Worm (Caenorhabditis elegans) whole organism, early embryonic: Measurements from ENCODE around the gene C01G6.4.
A peak's percentile ranks its signal among the peaks of the same experiment; 100 is the strongest.

Experiments
- B0310.2 ChIP-seq: sonication (generic microtip); optimal IDR thresholded peaks from 2 replicates; lab custom pipeline; 2016; ENCODE audit warnings: mild to moderate bottlenecking, missing genetic modification characterization, missing compliant biosample characterization
- F13C5.2 ChIP-seq: sonication (generic microtip); optimal IDR thresholded peaks from 2 replicates; lab custom pipeline; 2017; ENCODE audit warnings: mild to moderate bottlenecking, missing genetic modification characterization, inconsistent platforms, missing compliant biosample characterization
- aly-1 ChIP-seq: sonication (generic microtip); optimal IDR thresholded peaks from 2 replicates; lab custom pipeline; 2016; ENCODE audit warnings: missing genetic modification characterization, missing compliant biosample characterization
- ama-1 ChIP-seq: fragments of 150-350 bp; optimal IDR thresholded peaks from 2 replicates; lab custom pipeline; 2014
- ceh-13 ChIP-seq: fragments of 200-800 bp; sonication (Bioruptor generic); optimal IDR thresholded peaks from 2 replicates; lab custom pipeline; 2018; ENCODE audit warnings: mild to moderate bottlenecking, missing genetic modification characterization, missing compliant biosample characterization
- ceh-36 ChIP-seq: sonication (generic microtip); optimal IDR thresholded peaks from 2 replicates; lab custom pipeline; 2016; ENCODE audit warnings: missing genetic modification characterization, inconsistent platforms, missing compliant biosample characterization
- ets-7 ChIP-seq: sonication (generic microtip); optimal IDR thresholded peaks from 2 replicates; lab custom pipeline; 2016; ENCODE audit warnings: missing genotype, missing genetic modification characterization, missing compliant biosample characterization
- flt-1 ChIP-seq: fragments of 200-800 bp; sonication (Bioruptor generic); IDR thresholded peaks from 2 replicates; pipeline ENCODE4 v1.3.6; 2022; ENCODE audit warnings: missing genetic modification characterization, missing compliant biosample characterization
- hmbx-1 ChIP-seq: sonication (generic microtip); optimal IDR thresholded peaks from 2 replicates; lab custom pipeline; 2016; ENCODE audit warnings: mild to moderate bottlenecking, missing genetic modification characterization, missing compliant biosample characterization
- hmg-4 ChIP-seq: fragments of 200-800 bp; sonication (Bioruptor generic); optimal IDR thresholded peaks from 2 replicates; lab custom pipeline; 2018; ENCODE audit warnings: mild to moderate bottlenecking, missing genetic modification characterization, missing compliant biosample characterization
- hnd-1 ChIP-seq: sonication (generic microtip); optimal IDR thresholded peaks from 2 replicates; lab custom pipeline; 2016; ENCODE audit warnings: missing genetic modification characterization, missing compliant biosample characterization
- pes-1 ChIP-seq: fragments of 200-800 bp; sonication (Bioruptor generic); IDR thresholded peaks from 2 replicates; pipeline ENCODE4 v1.3.6; 2022; ENCODE audit warnings: missing genetic modification reagents, missing genetic modification characterization, missing compliant biosample characterization
- scrt-1 ChIP-seq: fragments of 200-800 bp; sonication (Bioruptor generic); IDR thresholded peaks from 2 replicates; pipeline ENCODE4 v1.3.6; 2022; ENCODE audit warnings: missing genetic modification characterization, missing compliant biosample characterization
- sea-1 ChIP-seq: fragments of 200-800 bp; sonication (Bioruptor generic); conservative IDR thresholded peaks from 2 replicates; pipeline ENCODE4 v1.3.6; 2022; ENCODE audit warnings: missing genetic modification characterization, missing compliant biosample characterization
- tbx-11 ChIP-seq: fragments of 200-800 bp; sonication (Bioruptor generic); IDR thresholded peaks from 2 replicates; pipeline ENCODE4 v1.3.6; 2022; ENCODE audit warnings: missing genetic modification characterization, missing compliant biosample characterization
- tbx-37 ChIP-seq: fragments of 200-800 bp; sonication (Bioruptor generic); conservative IDR thresholded peaks from 2 replicates; pipeline ENCODE4 v1.3.6; 2022; ENCODE audit warnings: missing genetic modification reagents, missing genetic modification characterization, missing compliant biosample characterization
- tra-4 ChIP-seq: sonication (generic microtip); optimal IDR thresholded peaks from 2 replicates; lab custom pipeline; 2017; ENCODE audit warnings: missing genetic modification characterization, missing compliant biosample characterization

Gene C01G6.4

DNA sequence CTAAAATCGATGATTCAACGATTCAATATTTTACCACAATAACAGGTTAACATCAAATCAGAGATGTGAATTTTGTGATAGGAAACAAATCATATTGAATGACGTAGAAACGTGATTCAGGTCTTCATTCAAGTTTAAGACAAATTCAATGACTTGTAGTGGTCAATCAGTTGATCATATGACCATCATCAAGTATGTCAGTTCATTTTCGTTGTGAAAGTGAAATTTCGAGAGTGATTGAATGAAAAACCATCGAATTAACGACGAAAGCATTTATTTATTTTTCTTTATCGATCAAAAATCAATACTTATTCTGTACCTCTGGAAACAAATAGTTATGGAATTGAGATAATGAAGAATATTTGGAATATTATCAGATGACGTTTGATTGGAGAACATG, 21.3 kb downstream of the C01G6.4 start:
- no peak for TF ChIP-seq sea-1 (GFP tag; lab: Robert Waterston, UW)
- no peak for TF ChIP-seq tbx-37 (GFP tag; lab: Robert Waterston, UW)
- no peak for TF ChIP-seq aly-1 (tag; lab: Kevin White, UChicago)
- no peak for TF ChIP-seq ceh-36 (tag; lab: Kevin White, UChicago)
- TF ChIP-seq scrt-1 (GFP tag; lab: Robert Waterston, UW): no peak
- no peak for TF ChIP-seq hnd-1 (tag; lab: Kevin White, UChicago)
- TF ChIP-seq B0310.2: no peak
- TF ChIP-seq hmg-4: no peak
- no peak for TF ChIP-seq ceh-13

DNA sequence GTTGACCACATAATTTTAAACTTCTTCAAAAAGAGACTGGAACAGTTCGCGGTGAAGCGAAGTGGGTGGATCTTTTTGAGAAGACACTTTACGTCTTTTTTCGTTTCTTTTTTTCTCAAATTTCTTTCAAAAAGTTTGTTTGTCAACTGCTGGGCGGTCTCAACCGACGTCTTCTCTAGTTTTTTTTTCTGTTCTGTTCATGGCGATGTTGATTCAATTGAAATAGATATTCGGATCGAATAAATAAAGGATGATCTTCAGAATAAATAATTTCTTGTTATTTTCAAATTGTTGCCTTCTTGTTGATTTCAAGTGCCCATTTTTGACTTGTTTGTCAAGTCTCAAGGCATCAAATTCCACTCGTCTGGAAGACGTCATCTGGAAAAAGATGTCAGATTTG, 22.4 kb downstream of the C01G6.4 start, which contains the start of gene T26C5.4:
Gene T26C5.4 (minus strand): TSS at position 101 of the 400 bp plus-strand sequence.
- no peak for TF ChIP-seq F13C5.2 (tag; lab: Kevin White, UChicago)
- no peak for TF ChIP-seq tra-4
- TF ChIP-seq B0310.2: no peak
- no peak for TF ChIP-seq hmbx-1 (tag; lab: Kevin White, UChicago)
- no peak for TF ChIP-seq hnd-1 (tag; lab: Kevin White, UChicago)
- TF ChIP-seq scrt-1 (GFP tag; lab: Robert Waterston, UW): no peak
- TF ChIP-seq tbx-11 (GFP tag; lab: Robert Waterston, UW): no peak
- TF ChIP-seq hmg-4: no peak
- no peak for TF ChIP-seq aly-1 (tag; lab: Kevin White, UChicago)
- no peak for TF ChIP-seq ama-1 (lab: Kevin White, UChicago)
- no peak for TF ChIP-seq tbx-37 (GFP tag; lab: Robert Waterston, UW)
- TF ChIP-seq ceh-36 (tag; lab: Kevin White, UChicago): no peak
- TF ChIP-seq ceh-13: no peak

DNA sequence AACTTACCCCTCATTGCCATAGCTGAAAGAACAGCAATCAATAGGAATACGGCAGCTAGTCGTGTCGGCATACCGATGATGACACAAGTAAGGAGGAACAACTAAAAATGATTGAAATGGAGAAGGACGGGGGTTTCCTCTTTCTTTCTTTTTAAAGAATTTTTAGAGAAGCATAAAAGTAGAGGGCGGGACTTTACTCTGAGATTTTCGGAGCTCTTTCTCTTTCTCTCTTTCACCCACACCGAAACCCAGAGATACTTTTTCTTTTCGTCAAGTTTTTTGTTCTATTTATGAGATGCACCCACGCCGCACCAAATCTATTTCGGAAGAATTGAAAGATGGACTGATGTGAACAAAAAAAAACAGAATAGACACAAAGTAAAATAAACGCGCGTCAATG, 26.2 kb downstream of the C01G6.4 start, which contains the start of gene T26C5.5:
Gene T26C5.5 (minus strand): TSS at position 101 of the 400 bp plus-strand sequence.
- TF ChIP-seq hmg-4: no peak
- TF ChIP-seq hmbx-1 (tag; lab: Kevin White, UChicago): no peak
- TF ChIP-seq hnd-1 (tag; lab: Kevin White, UChicago): no peak
- TF ChIP-seq tra-4: no peak
- TF ChIP-seq aly-1 (tag; lab: Kevin White, UChicago): no peak
- no peak for TF ChIP-seq F13C5.2 (tag; lab: Kevin White, UChicago)
- TF ChIP-seq pes-1 (GFP tag; lab: Robert Waterston, UW): no peak
- TF ChIP-seq ets-7 (tag; lab: Kevin White, UChicago): no peak
- TF ChIP-seq tbx-37 (GFP tag; lab: Robert Waterston, UW): no peak
- TF ChIP-seq ama-1 (lab: Kevin White, UChicago): no peak
- TF ChIP-seq tbx-11 (GFP tag; lab: Robert Waterston, UW): no peak

DNA sequence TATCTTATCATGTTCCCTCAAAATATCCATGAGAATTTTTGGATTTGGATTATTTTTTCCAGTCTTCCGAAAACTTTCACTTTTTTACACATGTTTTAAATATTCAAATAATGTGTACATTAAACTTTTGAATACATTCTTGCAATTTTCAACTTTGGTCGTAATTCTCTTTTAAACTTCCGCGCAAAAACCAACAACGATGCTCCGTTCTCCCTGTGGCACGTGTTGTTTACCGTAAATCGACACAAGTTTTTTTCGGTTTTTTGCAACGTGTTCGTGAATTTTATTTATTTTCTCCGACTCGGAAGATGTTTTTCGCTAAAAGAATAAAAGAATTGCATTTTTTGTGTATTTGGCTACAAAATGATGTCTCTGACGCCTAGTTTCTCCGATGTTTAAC, 30.0 kb downstream of the C01G6.4 start:
- no peak for TF ChIP-seq hnd-1 (tag; lab: Kevin White, UChicago)
- peak; percentile 23 for TF ChIP-seq F13C5.2 (tag; lab: Kevin White, UChicago)

DNA sequence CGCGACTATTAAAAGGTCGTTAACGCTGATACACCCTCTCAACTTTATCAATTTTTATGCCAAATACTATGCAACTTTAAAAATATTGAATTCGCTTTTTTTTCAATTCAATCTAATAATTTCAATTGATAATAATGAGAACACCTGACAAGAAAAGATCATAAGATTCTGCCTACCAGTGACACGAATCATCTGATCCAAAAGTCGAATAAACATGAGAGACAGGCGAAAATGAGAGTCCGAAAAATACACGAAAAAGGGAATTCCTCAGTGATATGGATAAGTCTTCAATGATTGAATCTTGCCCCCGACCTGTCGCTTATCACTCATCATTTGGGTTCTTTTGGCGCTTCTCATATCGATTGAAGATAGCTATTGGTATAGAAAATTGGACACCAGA, 31.2 kb downstream of the C01G6.4 start:
- no peak for TF ChIP-seq B0310.2
- TF ChIP-seq pes-1 (GFP tag; lab: Robert Waterston, UW): no peak
- no peak for TF ChIP-seq ama-1 (lab: Kevin White, UChicago)
- TF ChIP-seq tbx-11 (GFP tag; lab: Robert Waterston, UW): no peak
- no peak for TF ChIP-seq hmbx-1 (tag; lab: Kevin White, UChicago)
- TF ChIP-seq scrt-1 (GFP tag; lab: Robert Waterston, UW): no peak
- no peak for TF ChIP-seq tbx-37 (GFP tag; lab: Robert Waterston, UW)
- TF ChIP-seq sea-1 (GFP tag; lab: Robert Waterston, UW): no peak
- no peak for TF ChIP-seq hnd-1 (tag; lab: Kevin White, UChicago)
- no peak for TF ChIP-seq ceh-13
- no peak for TF ChIP-seq F13C5.2 (tag; lab: Kevin White, UChicago)
- TF ChIP-seq hmg-4: no peak
- no peak for TF ChIP-seq ceh-36 (tag; lab: Kevin White, UChicago)
- TF ChIP-seq flt-1 (GFP tag; lab: Robert Waterston, UW): no peak
- TF ChIP-seq ets-7 (tag; lab: Kevin White, UChicago): no peak
- TF ChIP-seq aly-1 (tag; lab: Kevin White, UChicago): no peak
- no peak for TF ChIP-seq tra-4

DNA sequence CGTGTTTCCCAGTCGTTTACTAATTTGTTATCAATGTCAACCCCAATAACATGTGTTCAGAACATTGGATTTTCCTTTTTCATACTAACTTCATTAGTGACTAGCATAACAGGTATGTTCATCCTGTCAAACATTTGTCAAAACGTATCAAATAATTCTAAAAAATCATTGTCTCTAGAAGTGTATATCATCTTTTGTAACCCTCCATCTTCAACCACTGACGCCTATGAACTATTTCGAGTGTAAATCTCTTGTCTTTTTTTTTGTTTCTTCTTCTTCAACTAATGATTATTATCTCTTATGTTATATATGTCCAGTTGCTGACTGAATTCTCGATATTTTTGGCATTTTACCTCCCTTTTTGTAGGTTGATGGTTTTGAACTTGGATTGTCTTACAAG, 35.1 kb downstream of the C01G6.4 start:
- TF ChIP-seq sea-1 (GFP tag; lab: Robert Waterston, UW) (no peak), tra-4 (no peak), ceh-13 (no peak), F13C5.2 (tag; lab: Kevin White, UChicago) (no peak), ets-7 (tag; lab: Kevin White, UChicago) (no peak), tbx-37 (GFP tag; lab: Robert Waterston, UW) (no peak), hmg-4 (no peak), flt-1 (GFP tag; lab: Robert Waterston, UW) (no peak)

DNA sequence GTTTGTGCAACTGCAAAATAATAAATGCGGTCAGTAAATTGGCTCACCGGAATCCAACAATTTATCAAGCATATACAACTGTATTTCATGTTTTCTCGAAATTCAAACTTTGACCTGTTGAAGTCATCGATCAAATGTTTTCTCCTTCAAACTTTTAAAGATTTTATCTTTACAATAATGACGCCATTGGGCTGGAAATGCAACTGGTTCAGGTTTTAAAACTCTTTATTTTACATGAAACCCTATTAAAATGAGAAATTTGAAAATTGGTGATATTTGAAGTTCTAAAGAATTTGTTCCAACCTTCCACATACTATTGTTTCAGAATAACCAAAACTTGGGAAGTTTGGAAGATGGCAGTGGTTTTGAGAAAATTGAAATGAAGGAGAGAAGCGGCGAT, 35.9 kb downstream of the C01G6.4 start:
- TF ChIP-seq hnd-1 (tag; lab: Kevin White, UChicago): no peak
- no peak for TF ChIP-seq hmg-4
- no peak for TF ChIP-seq ceh-36 (tag; lab: Kevin White, UChicago)
- no peak for TF ChIP-seq flt-1 (GFP tag; lab: Robert Waterston, UW)
- TF ChIP-seq ama-1 (lab: Kevin White, UChicago): no peak
- TF ChIP-seq tbx-11 (GFP tag; lab: Robert Waterston, UW): no peak
- TF ChIP-seq ceh-13: no peak
- no peak for TF ChIP-seq hmbx-1 (tag; lab: Kevin White, UChicago)
- TF ChIP-seq F13C5.2 (tag; lab: Kevin White, UChicago): no peak
- no peak for TF ChIP-seq pes-1 (GFP tag; lab: Robert Waterston, UW)
- no peak for TF ChIP-seq B0310.2
- no peak for TF ChIP-seq sea-1 (GFP tag; lab: Robert Waterston, UW)

DNA sequence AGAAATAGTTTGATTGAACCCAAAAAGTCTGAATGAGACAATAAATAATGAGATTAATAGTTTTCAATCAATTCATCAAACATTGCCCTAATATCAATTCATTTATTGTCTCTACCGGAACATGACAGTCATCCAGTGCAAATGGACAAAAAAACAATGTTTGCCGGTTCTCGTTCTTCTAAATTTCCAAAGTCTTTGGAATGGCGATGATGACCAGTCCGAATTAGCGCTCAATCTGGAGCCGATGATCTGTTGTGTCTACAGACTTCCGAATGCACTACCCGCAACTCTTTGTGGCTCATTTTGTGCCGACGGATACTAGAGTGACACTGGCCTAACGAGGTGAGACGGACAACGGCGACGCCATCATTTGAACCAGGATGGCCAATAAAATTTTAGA, 36.6 kb downstream of the C01G6.4 start, which contains the start of gene T26C5.3:
Gene T26C5.3 (plus strand): TSS at position 301 of the 400 bp plus-strand sequence.
- no peak for TF ChIP-seq aly-1 (tag; lab: Kevin White, UChicago)
- TF ChIP-seq ceh-36 (tag; lab: Kevin White, UChicago): no peak
- no peak for TF ChIP-seq scrt-1 (GFP tag; lab: Robert Waterston, UW)
- TF ChIP-seq tra-4: no peak
- no peak for TF ChIP-seq hmbx-1 (tag; lab: Kevin White, UChicago)
- TF ChIP-seq sea-1 (GFP tag; lab: Robert Waterston, UW): no peak
- TF ChIP-seq F13C5.2 (tag; lab: Kevin White, UChicago): no peak
- TF ChIP-seq B0310.2: no peak
